Worm (Caenorhabditis elegans): ENCODE data around the gene C46G7.1.

Gene C46G7.1

DNA sequence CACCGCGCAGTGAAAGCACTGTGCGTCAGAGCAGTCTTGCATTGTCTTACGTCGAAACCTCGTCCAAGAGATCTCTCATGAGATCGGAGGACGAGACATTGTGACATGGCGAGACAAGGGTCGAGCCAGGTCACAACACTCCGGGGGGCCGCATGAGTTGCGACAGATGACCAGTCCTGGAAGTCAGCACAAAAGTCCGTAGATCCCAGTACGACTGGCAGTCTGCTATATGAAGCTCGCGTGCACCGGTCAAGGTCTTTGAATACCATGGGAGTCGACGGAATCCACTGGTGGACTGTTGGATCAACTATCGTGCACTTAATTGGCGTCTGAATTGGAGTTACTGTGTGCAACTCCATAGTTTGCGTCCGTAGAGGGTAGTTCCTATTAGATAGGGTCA lies 12.1 kb upstream of the C46G7.1 start:
- no peak for TF ChIP-seq lir-3 (tag; optimal IDR thresholded peaks at IDR 0.05)
- no peak for TF ChIP-seq zfp-2 (tag; optimal IDR thresholded peaks at IDR 0.05)
- no peak for TF ChIP-seq nhr-237 (tag; optimal IDR thresholded peaks at IDR 0.05)
- 0 out of 4 replicates have a peak, but pooled peaks of 1 of the 2 experiments have one; percentile 63 for TF ChIP-seq madf-5 (GFP tag; IDR thresholded peaks at IDR 0.05)
- 0 out of 2 replicates have a peak, but pooled peaks have one; percentile 25 for TF ChIP-seq snpc-1.2 (GFP tag; IDR thresholded peaks at IDR 0.05)
- no peak for TF ChIP-seq D1046.2 (GFP tag; IDR thresholded peaks at IDR 0.05)
- TF ChIP-seq set-16 (GFP tag; IDR thresholded peaks at IDR 0.05), result peak; percentile 55; the same call in 1 of the 2 replicates
- TF ChIP-seq daf-8 (GFP tag; IDR thresholded peaks at IDR 0.05), result 0 out of 2 replicates have a peak, but pooled peaks have one; percentile 17
- TF ChIP-seq zfp-3 (GFP tag; conservative IDR thresholded peaks at IDR 0.05), result no peak
- 0 out of 2 replicates have a peak, but pooled peaks have one; percentile 34 for TF ChIP-seq lim-7 (GFP tag; IDR thresholded peaks at IDR 0.05)
- TF ChIP-seq lin-39 (tag; optimal IDR thresholded peaks at IDR 0.05), result no peak
- 0 out of 2 replicates have a peak, but pooled peaks have one; percentile 62 for TF ChIP-seq tag-97 (GFP tag; IDR thresholded peaks at IDR 0.05)
- no peak for TF ChIP-seq ceh-20 (GFP tag; IDR thresholded peaks at IDR 0.05)
- TF ChIP-seq madf-9 (GFP tag; conservative IDR thresholded peaks at IDR 0.05), result no peak
- TF ChIP-seq egl-43 (GFP tag; IDR thresholded peaks at IDR 0.05), result peak; percentile 74
- no peak for TF ChIP-seq daf-19 (GFP tag; conservative IDR thresholded peaks at IDR 0.05)
- no peak for TF ChIP-seq R02D3.7 (tag; optimal IDR thresholded peaks at IDR 0.05)
- TF ChIP-seq lin-15B (tag; optimal IDR thresholded peaks at IDR 0.05), result no peak
- peak; percentile 9 for TF ChIP-seq spr-3 (GFP tag; optimal IDR thresholded peaks at IDR 0.05)
- TF ChIP-seq daf-16 (GFP tag; optimal IDR thresholded peaks at IDR 0.05), result no peak
- TF ChIP-seq daf-16 (tag; optimal IDR thresholded peaks at IDR 0.05), result no peak

- TF ChIP-seq unc-62 (GFP tag; optimal IDR thresholded peaks at IDR 0.05 in 1 of 2) (peak in 1 of 2 experiments; percentile 36), unc-62 (tag; optimal IDR thresholded peaks at IDR 0.05) (no peak), madf-5 (GFP tag; IDR thresholded peaks at IDR 0.05) (no peak), madf-9 (GFP tag; conservative IDR thresholded peaks at IDR 0.05) (no peak), mxl-2 (GFP tag; conservative IDR thresholded peaks at IDR 0.05) (no peak), set-16 (GFP tag; IDR thresholded peaks at IDR 0.05) (peak; percentile 61)
Measured at ce11 chrIV:6010274-6010673, 7.5 kb upstream of the C46G7.1 start.

DNA sequence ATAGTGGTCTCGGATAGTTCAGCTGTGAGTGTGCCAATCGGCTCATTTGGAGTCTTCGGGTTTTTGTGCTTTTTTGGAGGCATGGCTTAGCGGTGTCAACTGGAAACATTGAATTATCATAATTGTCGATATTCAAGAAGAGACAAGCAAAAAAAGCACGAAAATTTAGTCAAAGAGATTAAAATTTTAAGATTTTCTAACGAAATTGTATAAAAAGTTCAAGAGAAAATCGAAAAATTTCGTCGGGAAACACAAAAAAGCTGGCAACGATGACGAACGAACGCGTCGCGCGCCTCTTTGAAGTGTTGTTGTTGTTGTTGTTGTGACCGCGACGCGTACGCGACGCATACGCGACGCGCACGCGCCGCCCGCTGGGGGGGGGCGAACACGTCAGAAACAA lies 6.3 kb upstream of the C46G7.1 start, which contains the start of gene C46G7.5:
Gene C46G7.5, minus strand, starts transcription at position 101 of the 400 bp plus-strand sequence.
- TF ChIP-seq hlh-30 (tag; optimal IDR thresholded peaks at IDR 0.05; ENCODE audit: insufficient read depth), result no peak
- no peak for TF ChIP-seq snpc-4 (tag; optimal IDR thresholded peaks at IDR 0.05)
- TF ChIP-seq F49E8.2 (tag; optimal IDR thresholded peaks at IDR 0.05; ENCODE audit: borderline replicate concordance), result no peak
- no peak for TF ChIP-seq gei-8 (GFP tag; optimal IDR thresholded peaks at IDR 0.05)
- TF ChIP-seq mdl-1 (tag; optimal IDR thresholded peaks at IDR 0.05), result no peak
- TF ChIP-seq mxl-2 (GFP tag; conservative IDR thresholded peaks at IDR 0.05), result no peak
- no peak for TF ChIP-seq hlh-11 (tag; optimal IDR thresholded peaks at IDR 0.05)
- no peak for TF ChIP-seq ztf-11 (tag; optimal IDR thresholded peaks at IDR 0.05)
- TF ChIP-seq unc-39 (tag; optimal IDR thresholded peaks at IDR 0.05), result no peak
- TF ChIP-seq pha-4 (GFP tag; IDR thresholded peaks at IDR 0.05), result no peak
- TF ChIP-seq pha-4 (tag; optimal IDR thresholded peaks at IDR 0.05), result no peak
- TF ChIP-seq Y105C5A.15 (GFP tag; IDR thresholded peaks at IDR 0.05), result no peak
- TF ChIP-seq T20F7.1 (GFP tag; optimal IDR thresholded peaks at IDR 0.05), result no peak

DNA sequence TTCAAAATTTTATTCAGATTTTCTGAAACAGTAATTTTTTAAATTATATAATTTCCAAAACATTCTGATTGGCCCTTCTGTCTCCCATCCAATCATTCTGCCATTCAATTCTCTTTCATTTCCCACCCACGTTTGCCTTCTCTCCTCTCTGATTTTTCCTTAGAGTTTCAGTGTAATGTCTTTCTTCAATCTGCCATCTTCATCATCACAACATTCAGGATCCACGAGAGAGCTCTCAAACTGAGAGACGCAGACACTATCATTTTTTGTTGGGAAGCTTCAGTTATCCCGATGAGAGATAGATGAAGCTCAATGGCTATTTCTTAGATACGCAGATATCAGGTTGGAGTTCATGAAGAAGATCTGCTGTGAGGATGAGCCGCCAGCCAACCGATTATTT lies 4.0 kb upstream of the C46G7.1 start:
- TF ChIP-seq nhr-102 (tag; optimal IDR thresholded peaks at IDR 0.05) (no peak), cey-2 (tag; optimal IDR thresholded peaks at IDR 0.05; ENCODE audit: borderline replicate concordance, insufficient read depth) (no peak), hlh-11 (tag; optimal IDR thresholded peaks at IDR 0.05) (peak; percentile 12), tra-1 (GFP tag; IDR thresholded peaks at IDR 0.05) (no peak), daf-16 (GFP tag; optimal IDR thresholded peaks at IDR 0.05) (peak in 1 of 2 experiments; percentile 16), daf-16 (tag; optimal IDR thresholded peaks at IDR 0.05) (no peak), php-3 (GFP tag; IDR thresholded peaks at IDR 0.05) (no peak), snpc-4 (tag; optimal IDR thresholded peaks at IDR 0.05) (no peak), Y48G9A.11 (GFP tag; IDR thresholded peaks at IDR 0.05) (no peak), nhr-76 (tag; optimal IDR thresholded peaks at IDR 0.05) (no peak), nhr-25 (tag; optimal IDR thresholded peaks at IDR 0.05; ENCODE audit: borderline replicate concordance, insufficient read depth) (no peak), tag-97 (GFP tag; IDR thresholded peaks at IDR 0.05) (no peak), lin-1 (GFP tag; IDR thresholded peaks at IDR 0.05) (no peak), lsy-2 (tag; optimal IDR thresholded peaks at IDR 0.05) (no peak)
